Worm (Caenorhabditis elegans) whole organism, early embryonic: ENCODE data around the gene tebp-1.
"Not testable (repeated sequence)": the region's sequence is repeated elsewhere in the genome, so short reads cannot be mapped to it uniquely, and the experiment has no call there.

Experiments
- B0310.2 ChIP-seq: sonication (generic microtip); optimal IDR thresholded peaks from 2 replicates; lab custom pipeline; 2016; ENCODE audit warnings: mild to moderate bottlenecking, missing genetic modification characterization, missing compliant biosample characterization
- F13C5.2 ChIP-seq: sonication (generic microtip); optimal IDR thresholded peaks from 2 replicates; lab custom pipeline; 2017; ENCODE audit warnings: mild to moderate bottlenecking, missing genetic modification characterization, inconsistent platforms, missing compliant biosample characterization
- aly-1 ChIP-seq: sonication (generic microtip); optimal IDR thresholded peaks from 2 replicates; lab custom pipeline; 2016; ENCODE audit warnings: missing genetic modification characterization, missing compliant biosample characterization
- ama-1 ChIP-seq: fragments of 150-350 bp; optimal IDR thresholded peaks from 2 replicates; lab custom pipeline; 2014
- ceh-13 ChIP-seq: fragments of 200-800 bp; sonication (Bioruptor generic); optimal IDR thresholded peaks from 2 replicates; lab custom pipeline; 2018; ENCODE audit warnings: mild to moderate bottlenecking, missing genetic modification characterization, missing compliant biosample characterization
- ceh-36 ChIP-seq: sonication (generic microtip); optimal IDR thresholded peaks from 2 replicates; lab custom pipeline; 2016; ENCODE audit warnings: missing genetic modification characterization, inconsistent platforms, missing compliant biosample characterization
- ets-7 ChIP-seq: sonication (generic microtip); optimal IDR thresholded peaks from 2 replicates; lab custom pipeline; 2016; ENCODE audit warnings: missing genotype, missing genetic modification characterization, missing compliant biosample characterization
- flt-1 ChIP-seq: fragments of 200-800 bp; sonication (Bioruptor generic); IDR thresholded peaks from 2 replicates; pipeline ENCODE4 v1.3.6; 2022; ENCODE audit warnings: missing genetic modification characterization, missing compliant biosample characterization
- hmbx-1 ChIP-seq: sonication (generic microtip); optimal IDR thresholded peaks from 2 replicates; lab custom pipeline; 2016; ENCODE audit warnings: mild to moderate bottlenecking, missing genetic modification characterization, missing compliant biosample characterization
- hmg-4 ChIP-seq: fragments of 200-800 bp; sonication (Bioruptor generic); optimal IDR thresholded peaks from 2 replicates; lab custom pipeline; 2018; ENCODE audit warnings: mild to moderate bottlenecking, missing genetic modification characterization, missing compliant biosample characterization
- hnd-1 ChIP-seq: sonication (generic microtip); optimal IDR thresholded peaks from 2 replicates; lab custom pipeline; 2016; ENCODE audit warnings: missing genetic modification characterization, missing compliant biosample characterization
- pes-1 ChIP-seq: fragments of 200-800 bp; sonication (Bioruptor generic); IDR thresholded peaks from 2 replicates; pipeline ENCODE4 v1.3.6; 2022; ENCODE audit warnings: missing genetic modification reagents, missing genetic modification characterization, missing compliant biosample characterization
- scrt-1 ChIP-seq: fragments of 200-800 bp; sonication (Bioruptor generic); IDR thresholded peaks from 2 replicates; pipeline ENCODE4 v1.3.6; 2022; ENCODE audit warnings: missing genetic modification characterization, missing compliant biosample characterization
- sea-1 ChIP-seq: fragments of 200-800 bp; sonication (Bioruptor generic); conservative IDR thresholded peaks from 2 replicates; pipeline ENCODE4 v1.3.6; 2022; ENCODE audit warnings: missing genetic modification characterization, missing compliant biosample characterization
- tbx-11 ChIP-seq: fragments of 200-800 bp; sonication (Bioruptor generic); IDR thresholded peaks from 2 replicates; pipeline ENCODE4 v1.3.6; 2022; ENCODE audit warnings: missing genetic modification characterization, missing compliant biosample characterization
- tbx-37 ChIP-seq: fragments of 200-800 bp; sonication (Bioruptor generic); conservative IDR thresholded peaks from 2 replicates; pipeline ENCODE4 v1.3.6; 2022; ENCODE audit warnings: missing genetic modification reagents, missing genetic modification characterization, missing compliant biosample characterization
- tra-4 ChIP-seq: sonication (generic microtip); optimal IDR thresholded peaks from 2 replicates; lab custom pipeline; 2017; ENCODE audit warnings: missing genetic modification characterization, missing compliant biosample characterization

tebp-1 gene

ce11 chrII:14361719-14362118, at the start of gene tebp-1:
tebp-1 (plus strand) TSS chrII:14362019.
- TF ChIP-seq B0310.2 (no peak), ceh-13 (GFP tag; lab: Kevin White, UChicago) (no peak), hnd-1 (no peak), ets-7 (tag; lab: Kevin White, UChicago) (no peak), flt-1 (GFP tag; lab: Robert Waterston, UW) (no peak), ama-1 (lab: Kevin White, UChicago) (no peak), ceh-36 (tag; lab: Kevin White, UChicago) (no peak), tbx-37 (no peak), scrt-1 (GFP tag; lab: Robert Waterston, UW) (no peak), tbx-11 (GFP tag; lab: Robert Waterston, UW) (no peak), sea-1 (GFP tag; lab: Robert Waterston, UW) (no peak)

ce11 chrII:14312182-14312581, 49.6 kb upstream of the tebp-1 start:
- TF ChIP-seq hnd-1 (no peak), ama-1 (lab: Kevin White, UChicago) (no peak), tbx-37 (no peak), flt-1 (GFP tag; lab: Robert Waterston, UW) (no peak), hmbx-1 (tag; lab: Kevin White, UChicago) (no peak), tbx-11 (GFP tag; lab: Robert Waterston, UW) (no peak), tra-4 (no peak), aly-1 (no peak), sea-1 (GFP tag; lab: Robert Waterston, UW) (no peak), ceh-36 (tag; lab: Kevin White, UChicago) (no peak), pes-1 (GFP tag; lab: Robert Waterston, UW) (no peak), hmg-4 (GFP tag; lab: Kevin White, UChicago) (no peak), ceh-13 (GFP tag; lab: Kevin White, UChicago) (no peak), scrt-1 (GFP tag; lab: Robert Waterston, UW) (no peak), B0310.2 (no peak), ets-7 (tag; lab: Kevin White, UChicago) (no peak), F13C5.2 (tag; lab: Kevin White, UChicago) (no peak)

ce11 chrII:14318027-14318426, 43.8 kb upstream of the tebp-1 start, which contains the start of gene Y54G11A.14:
Y54G11A.14 (plus strand) TSS chrII:14318158.
- TF ChIP-seq tra-4 (no peak), pes-1 (GFP tag; lab: Robert Waterston, UW) (no peak), tbx-37 (no peak)

- TF ChIP-seq hnd-1 = no peak
- no peak for TF ChIP-seq tra-4
- TF ChIP-seq sea-1 (GFP tag; lab: Robert Waterston, UW) = no peak
- no peak for TF ChIP-seq aly-1
- TF ChIP-seq ama-1 (lab: Kevin White, UChicago) = no peak
- no peak for TF ChIP-seq ceh-13 (GFP tag; lab: Kevin White, UChicago)
- no peak for TF ChIP-seq tbx-11 (GFP tag; lab: Robert Waterston, UW)
- no peak for TF ChIP-seq F13C5.2 (tag; lab: Kevin White, UChicago)
- TF ChIP-seq hmbx-1 (tag; lab: Kevin White, UChicago) = no peak
- TF ChIP-seq ets-7 (tag; lab: Kevin White, UChicago) = no peak
- TF ChIP-seq tbx-37 = no peak
- TF ChIP-seq hmg-4 (GFP tag; lab: Kevin White, UChicago) = no peak
Observed at ce11 chrII:14319227-14319626, 42.6 kb upstream of the tebp-1 start.

ce11 chrII:14321225-14321624, 40.6 kb upstream of the tebp-1 start:
- TF ChIP-seq hmg-4 (GFP tag; lab: Kevin White, UChicago) = no peak
- no peak for TF ChIP-seq scrt-1 (GFP tag; lab: Robert Waterston, UW)
- TF ChIP-seq pes-1 (GFP tag; lab: Robert Waterston, UW) = no peak
- TF ChIP-seq tra-4 = no peak
- no peak for TF ChIP-seq ets-7 (tag; lab: Kevin White, UChicago)
- TF ChIP-seq ceh-13 (GFP tag; lab: Kevin White, UChicago) = no peak
- no peak for TF ChIP-seq B0310.2
- no peak for TF ChIP-seq ama-1 (lab: Kevin White, UChicago)
- no peak for TF ChIP-seq ceh-36 (tag; lab: Kevin White, UChicago)
- TF ChIP-seq aly-1 = no peak
- TF ChIP-seq flt-1 (GFP tag; lab: Robert Waterston, UW) = no peak
- no peak for TF ChIP-seq hnd-1
- TF ChIP-seq F13C5.2 (tag; lab: Kevin White, UChicago) = no peak
- no peak for TF ChIP-seq tbx-11 (GFP tag; lab: Robert Waterston, UW)
- TF ChIP-seq sea-1 (GFP tag; lab: Robert Waterston, UW) = no peak
- TF ChIP-seq hmbx-1 (tag; lab: Kevin White, UChicago) = no peak
- no peak for TF ChIP-seq tbx-37

- TF ChIP-seq tra-4; ama-1 (lab: Kevin White, UChicago); pes-1 (GFP tag; lab: Robert Waterston, UW): not testable (repeated sequence)
Observed at ce11 chrII:14344166-14344565, 17.7 kb upstream of the tebp-1 start, which contains the start of gene ddl-3. ddl-3 (minus strand) TSS chrII:14344454.

ce11 chrII:14346243-14346642, 15.6 kb upstream of the tebp-1 start, which contains the start of gene Y54G11A.9:
Y54G11A.9 (minus strand) TSS chrII:14346438.
- TF ChIP-seq hnd-1; flt-1 (GFP tag; lab: Robert Waterston, UW); ceh-13 (GFP tag; lab: Kevin White, UChicago): not testable (repeated sequence)

ce11 chrII:14349356-14349923, 12.4 kb upstream of the tebp-1 start, which contains the start of the genes Y54G11A.17, lin-7 and elof-1:
Y54G11A.17 (minus strand) TSS chrII:14349406.
lin-7 (minus strand) TSS chrII:14349406.
elof-1 (plus strand) TSS chrII:14349738.
- TF ChIP-seq ets-7 (tag; lab: Kevin White, UChicago) (no peak), tbx-37 (peak; percentile 34; the same call in 1 of the 2 replicates), F13C5.2 (tag; lab: Kevin White, UChicago) (peak; percentile 61), pes-1 (GFP tag; lab: Robert Waterston, UW) (peak; percentile 34; the same call in 1 of the 2 replicates)
